Fruit fly (Drosophila melanogaster) whole organism, embryonic: ENCODE data around the gene GCC88.

Experiments used
- Blimp-1 ChIP-seq: fragments of 200-800 bp; sonication (Bioruptor generic); optimal IDR thresholded peaks from 3 replicates; lab custom pipeline; 2018; ENCODE audit warnings: missing biosample characterization, missing genetic modification characterization, mild to moderate bottlenecking, moderate library complexity, missing genetic modification reagents
- CG10321 ChIP-seq: fragments of 200-800 bp; sonication (Bioruptor generic); IDR thresholded peaks from 2 replicates; pipeline ENCODE4 v1.3.6; 2022; ENCODE audit warnings: missing biosample characterization, missing genetic modification characterization
- CG1233 ChIP-seq: fragments of 200-800 bp; sonication (Bioruptor generic); optimal IDR thresholded peaks from 4 replicates; lab custom pipeline; 2018; ENCODE audit warnings: missing biosample characterization, mild to moderate bottlenecking, missing genetic modification characterization
- CG13624 ChIP-seq: fragments of 200-800 bp; sonication (Bioruptor generic); optimal IDR thresholded peaks from 2 replicates; lab custom pipeline; 2016; ENCODE audit warnings: missing biosample characterization, missing genetic modification characterization
- CG14050 ChIP-seq: fragments of 200-800 bp; sonication (Bioruptor generic); IDR thresholded peaks from 3 replicates; pipeline ENCODE4 v1.3.6; 2022; ENCODE audit warnings: missing biosample characterization, missing genetic modification characterization
- CG14667 ChIP-seq: fragments of 200-800 bp; sonication (Bioruptor generic); IDR thresholded peaks from 2 replicates; pipeline ENCODE4 v1.3.6; 2022; ENCODE audit warnings: missing biosample characterization, missing genetic modification characterization
- CG1602 ChIP-seq: fragments of 200-800 bp; sonication (Bioruptor generic); optimal IDR thresholded peaks from 3 replicates; lab custom pipeline; 2016; ENCODE audit warnings: missing biosample characterization, missing genetic modification characterization
- CG1792 ChIP-seq: fragments of 200-800 bp; sonication (Bioruptor generic); optimal IDR thresholded peaks from 2 replicates; lab custom pipeline; 2016; ENCODE audit warnings: missing biosample characterization, missing genetic modification characterization
- CG1832 ChIP-seq: fragments of 200-800 bp; sonication (Bioruptor generic); optimal IDR thresholded peaks from 2 replicates; lab custom pipeline; 2017; ENCODE audit warnings: missing biosample characterization, mild to moderate bottlenecking, missing genetic modification characterization, inconsistent platforms
- CG32767 ChIP-seq: fragments of 200-800 bp; sonication (Bioruptor generic); IDR thresholded peaks from 2 replicates; pipeline ENCODE4 v1.3.6; 2022; ENCODE audit warnings: missing biosample characterization, missing genetic modification characterization
- CG34376 ChIP-seq: fragments of 200-800 bp; sonication (Bioruptor generic); optimal IDR thresholded peaks from 2 replicates; lab custom pipeline; 2018; ENCODE audit warnings: missing biosample characterization, mild to moderate bottlenecking, missing genetic modification characterization
- CG3847 ChIP-seq: fragments of 200-800 bp; sonication (Bioruptor generic); IDR thresholded peaks from 2 replicates; pipeline ENCODE4 v1.3.6; 2022; ENCODE audit warnings: missing biosample characterization, missing genetic modification characterization
- CG4617 ChIP-seq: fragments of 200-800 bp; sonication (Bioruptor generic); optimal IDR thresholded peaks from 3 replicates; lab custom pipeline; 2016; ENCODE audit warnings: missing biosample characterization, missing genetic modification characterization, borderline replicate concordance
- CG5245 ChIP-seq: fragments of 200-800 bp; sonication (Bioruptor generic); optimal IDR thresholded peaks from 3 replicates; lab custom pipeline; 2016; ENCODE audit warnings: missing biosample characterization, missing genetic modification characterization
- CG6175 ChIP-seq: fragments of 200-800 bp; sonication (Bioruptor generic); IDR thresholded peaks from 3 replicates; pipeline ENCODE4 v1.3.6; 2022; ENCODE audit warnings: missing biosample characterization, missing genetic modification characterization
- CG7839 ChIP-seq: fragments of 200-800 bp; sonication (Bioruptor generic); optimal IDR thresholded peaks from 3 replicates; lab custom pipeline; 2018; ENCODE audit warnings: missing biosample characterization, mild to moderate bottlenecking, missing genetic modification characterization, moderate library complexity
- CG7987 ChIP-seq: fragments of 200-800 bp; sonication (Bioruptor generic); optimal IDR thresholded peaks from 2 replicates; lab custom pipeline; 2018; ENCODE audit warnings: missing biosample characterization, mild to moderate bottlenecking, missing genetic modification characterization, moderate library complexity
- CG8290 ChIP-seq, 3 experiments: fragments of 200-800 bp; sonication (Bioruptor generic); optimal IDR thresholded peaks; 2 replicates each; lab custom pipeline; 2016 to 2019; ENCODE audit warnings: missing biosample characterization in 3 of 3, missing genetic modification characterization in 3 of 3, mild to moderate bottlenecking in 2 of 3, moderate library complexity in 1 of 3
- Dad ChIP-seq: fragments of 200-800 bp; sonication (Bioruptor generic); optimal IDR thresholded peaks from 3 replicates; lab custom pipeline; 2016; ENCODE audit warnings: missing biosample characterization, missing genetic modification characterization
- Doc2 ChIP-seq: fragments of 200-800 bp; sonication (Bioruptor generic); IDR thresholded peaks from 2 replicates; pipeline ENCODE4 v1.3.6; 2022; ENCODE audit warnings: missing biosample characterization, missing genetic modification characterization
- Drgx ChIP-seq: fragments of 200-800 bp; sonication (Bioruptor generic); IDR thresholded peaks from 2 replicates; pipeline ENCODE4 v1.3.6; 2022; ENCODE audit warnings: missing biosample characterization, missing genetic modification characterization
- Fer2 ChIP-seq: fragments of 200-800 bp; sonication (Bioruptor generic); optimal IDR thresholded peaks from 2 replicates; lab custom pipeline; 2018; ENCODE audit warnings: missing biosample characterization, mild to moderate bottlenecking, missing genetic modification characterization, moderate library complexity
- HmgZ ChIP-seq: fragments of 200-800 bp; sonication (Bioruptor generic); optimal IDR thresholded peaks from 2 replicates; lab custom pipeline; 2018; ENCODE audit warnings: missing biosample characterization, mild to moderate bottlenecking, missing genetic modification characterization
- MESR4 ChIP-seq: fragments of 200-800 bp; sonication (Bioruptor generic); optimal IDR thresholded peaks from 2 replicates; lab custom pipeline; 2018; ENCODE audit warnings: missing biosample characterization, mild to moderate bottlenecking, missing genetic modification characterization, moderate library complexity
- Max ChIP-seq: fragments of 200-800 bp; sonication (Bioruptor generic); optimal IDR thresholded peaks from 2 replicates; lab custom pipeline; 2016; ENCODE audit warnings: missing biosample characterization, mild to moderate bottlenecking, missing genetic modification characterization
- NFAT ChIP-seq: fragments of 200-800 bp; sonication (Bioruptor generic); IDR thresholded peaks from 2 replicates; pipeline ENCODE4 v1.3.6; 2022; ENCODE audit warnings: missing biosample characterization, missing genetic modification characterization
- Pdp1 ChIP-seq, 2 experiments: fragments of 200-800 bp; sonication (Bioruptor generic); optimal IDR thresholded peaks; 3 replicates each; lab custom pipeline; 2016; ENCODE audit warnings: missing biosample characterization in 2 of 2, missing genetic modification characterization in 2 of 2, mild to moderate bottlenecking in 1 of 2, moderate library complexity in 1 of 2
- Sox100B ChIP-seq: fragments of 200-800 bp; sonication (Bioruptor generic); optimal IDR thresholded peaks from 3 replicates; lab custom pipeline; 2018; ENCODE audit warnings: missing biosample characterization, mild to moderate bottlenecking, missing genetic modification characterization
- abd-A ChIP-seq: fragments of 200-800 bp; sonication (Bioruptor generic); optimal IDR thresholded peaks from 3 replicates; lab custom pipeline; 2019; ENCODE audit warnings: missing biosample characterization, mild to moderate bottlenecking, missing genetic modification characterization, moderate library complexity
- al ChIP-seq: fragments of 200-800 bp; sonication (Bioruptor generic); IDR thresholded peaks from 2 replicates; pipeline ENCODE4 v1.3.6; 2022; ENCODE audit warnings: missing biosample characterization, missing genetic modification characterization
- amos ChIP-seq: fragments of 200-800 bp; sonication (Bioruptor generic); IDR thresholded peaks from 2 replicates; pipeline ENCODE4 v1.3.6; 2022; ENCODE audit warnings: missing biosample characterization, missing genetic modification characterization; ENCODE audit not compliant: partially characterized antibody
- bcd ChIP-seq: fragments of 200-800 bp; sonication (Bioruptor generic); optimal IDR thresholded peaks from 2 replicates; lab custom pipeline; 2017; ENCODE audit warnings: missing biosample characterization, mild to moderate bottlenecking, missing genetic modification characterization
- caup ChIP-seq: fragments of 200-800 bp; sonication (Bioruptor generic); optimal IDR thresholded peaks from 3 replicates; lab custom pipeline; 2017; ENCODE audit warnings: missing biosample characterization, mild to moderate bottlenecking, missing genetic modification characterization, moderate library complexity; ENCODE audit not compliant: severe bottlenecking
- chinmo ChIP-seq: fragments of 200-800 bp; sonication (Bioruptor generic); IDR thresholded peaks from 4 replicates; pipeline ENCODE4 v1.3.6; 2022; ENCODE audit warnings: missing biosample characterization, missing genetic modification characterization; ENCODE audit not compliant: partially characterized antibody
- cwo ChIP-seq: fragments of 200-800 bp; sonication (Bioruptor generic); optimal IDR thresholded peaks from 3 replicates; lab custom pipeline; 2017; ENCODE audit warnings: missing biosample characterization, missing genetic modification characterization, mild to moderate bottlenecking, moderate library complexity, missing genetic modification reagents
- ftz-f1 ChIP-seq: fragments of 200-800 bp; sonication (Bioruptor generic); optimal IDR thresholded peaks from 2 replicates; lab custom pipeline; 2016; ENCODE audit warnings: missing biosample characterization, missing genetic modification characterization
- gce ChIP-seq: fragments of 200-800 bp; sonication (Bioruptor generic); IDR thresholded peaks from 3 replicates; pipeline ENCODE4 v1.3.6; 2022; ENCODE audit warnings: missing biosample characterization, missing genetic modification characterization
- grau ChIP-seq: fragments of 200-800 bp; optimal IDR thresholded peaks from 3 replicates; lab custom pipeline; 2019; ENCODE audit warnings: missing biosample characterization, mild to moderate bottlenecking, missing genetic modification characterization, moderate library complexity
- hb ChIP-seq: fragments of 200-800 bp; sonication (Bioruptor generic); IDR thresholded peaks from 3 replicates; pipeline ENCODE4 v1.3.6; 2022; ENCODE audit warnings: missing biosample characterization, missing genetic modification characterization; ENCODE audit not compliant: partially characterized antibody
- kah ChIP-seq: fragments of 200-800 bp; sonication (Bioruptor generic); optimal IDR thresholded peaks from 2 replicates; lab custom pipeline; 2018; ENCODE audit warnings: missing biosample characterization, mild to moderate bottlenecking, missing genetic modification characterization
- lab ChIP-seq: fragments of 200-800 bp; sonication (Bioruptor generic); optimal IDR thresholded peaks from 3 replicates; lab custom pipeline; 2017; ENCODE audit warnings: missing biosample characterization, missing genetic modification characterization, mild to moderate bottlenecking, moderate library complexity, missing genetic modification reagents
- mirr ChIP-seq: fragments of 200-800 bp; sonication (Bioruptor generic); optimal IDR thresholded peaks from 3 replicates; lab custom pipeline; 2018; ENCODE audit warnings: missing biosample characterization, mild to moderate bottlenecking, missing genetic modification characterization
- otp ChIP-seq: fragments of 200-800 bp; sonication (Bioruptor generic); IDR thresholded peaks from 3 replicates; pipeline ENCODE4, ENCODE4 v1.3.6; 2022; ENCODE audit warnings: missing biosample characterization, missing genetic modification characterization
- p53 ChIP-seq: fragments of 200-800 bp; sonication (Bioruptor generic); optimal IDR thresholded peaks from 2 replicates; lab custom pipeline; 2016; ENCODE audit warnings: missing biosample characterization, missing genetic modification characterization
- scrt ChIP-seq: fragments of 200-800 bp; sonication (Bioruptor generic); optimal IDR thresholded peaks from 2 replicates; lab custom pipeline; 2018; ENCODE audit warnings: missing biosample characterization, mild to moderate bottlenecking, missing genetic modification characterization, moderate library complexity
- slbo ChIP-seq: fragments of 200-800 bp; sonication (Bioruptor generic); IDR thresholded peaks from 2 replicates; pipeline ENCODE4 v1.3.6; 2022; ENCODE audit warnings: missing biosample characterization, missing genetic modification characterization
- toy ChIP-seq: fragments of 200-800 bp; sonication (Bioruptor generic); IDR thresholded peaks from 2 replicates; pipeline ENCODE4 v1.3.6; 2022; ENCODE audit warnings: missing biosample characterization, missing genetic modification characterization
- ttk ChIP-seq: fragments of 200-800 bp; sonication (Bioruptor generic); IDR thresholded peaks from 2 replicates; pipeline ENCODE4 v2.1.2; 2022; ENCODE audit warnings: missing biosample characterization, missing genetic modification characterization
- unpg ChIP-seq: fragments of 200-800 bp; sonication (Bioruptor generic); optimal IDR thresholded peaks from 3 replicates; lab custom pipeline; 2018; ENCODE audit warnings: missing biosample characterization, mild to moderate bottlenecking, missing genetic modification characterization, moderate library complexity

The GCC88 gene

dm6 chr3R:11198062-11198472 is 32.3 kb downstream of the GCC88 start (continued):
- TF ChIP-seq HmgZ (peak; percentile 52), CG10321 (peak; percentile 84), NFAT (peak; percentile 60; the same call in 1 of the 2 replicates), Doc2 (GFP tag; lab: Robert Waterston, UW) (no peak), CG14050 (GFP tag; lab: Robert Waterston, UW) (no peak), Dad (GFP tag; lab: Kevin White, UChicago) (peak; percentile 18), Fer2 (tag; lab: Kevin White, UChicago) (no peak), CG4617 (GFP tag; lab: Kevin White, UChicago) (no peak), amos (GFP tag; lab: Robert Waterston, UW) (no peak), p53 (GFP tag; lab: Kevin White, UChicago) (no peak), toy (GFP tag; lab: Robert Waterston, UW) (no peak), bcd (peak; percentile 12), ttk (GFP tag; lab: Robert Waterston, UW) (peak; percentile 52), grau (peak; percentile 15), Max (no peak), CG5245 (GFP tag; lab: Kevin White, UChicago) (no peak), scrt (GFP tag; lab: Kevin White, UChicago) (peak; percentile 56), CG1792 (GFP tag; lab: Kevin White, UChicago) (no peak), CG34376 (peak; percentile 36), CG8290 (GFP tag; optimal IDR thresholded peaks at IDR 0.05; lab: Kevin White, UChicago) (no peak), CG8290 (tag; optimal IDR thresholded peaks at IDR 0.05; lab: Kevin White, UChicago) (peak in 1 of 2 experiments; percentile 72), unpg (GFP tag; lab: Kevin White, UChicago) (no peak), CG7987 (GFP tag; lab: Kevin White, UChicago) (peak; percentile 23), otp (0 out of 3 replicates have a peak, but pooled peaks have one; percentile 8), CG1832 (GFP tag; lab: Kevin White, UChicago) (peak; percentile 76), CG6175 (0 out of 3 replicates have a peak, but pooled peaks have one; percentile 23), hb (GFP tag; lab: Robert Waterston, UW) (no peak), lab (GFP tag; lab: Kevin White, UChicago) (peak; percentile 45), Drgx (GFP tag; lab: Robert Waterston, UW) (peak; percentile 47; the same call in 1 of the 2 replicates), slbo (GFP tag; lab: Robert Waterston, UW) (peak; percentile 39), mirr (GFP tag; lab: Kevin White, UChicago) (peak; percentile 31), CG7839 (tag; lab: Kevin White, UChicago) (peak; percentile 34), kah (no peak), CG1602 (GFP tag; lab: Kevin White, UChicago) (no peak), CG13624 (GFP tag; lab: Kevin White, UChicago) (peak; percentile 12), caup (GFP tag; lab: Kevin White, UChicago) (peak; percentile 38), Pdp1 (GFP tag; optimal IDR thresholded peaks at IDR 0.05; lab: Kevin White, UChicago) (peak in 1 of 2 experiments; percentile 92), Sox100B (GFP tag; lab: Kevin White, UChicago) (no peak), Blimp-1 (GFP tag; lab: Kevin White, UChicago) (peak; percentile 15), CG3847 (GFP tag; lab: Robert Waterston, UW) (no peak), al (GFP tag; lab: Robert Waterston, UW) (no peak), gce (GFP tag; lab: Robert Waterston, UW) (no peak), chinmo (GFP tag; lab: Robert Waterston, UW) (peak; percentile 87; the same call in 1 of the 4 replicates), CG1233 (no peak), MESR4 (GFP tag; lab: Kevin White, UChicago) (no peak), CG14667 (GFP tag; lab: Robert Waterston, UW) (no peak), abd-A (tag; lab: Kevin White, UChicago) (peak; percentile 78), cwo (GFP tag; lab: Kevin White, UChicago) (peak; percentile 79), ftz-f1 (GFP tag; lab: Kevin White, UChicago) (peak; percentile 54), CG32767 (GFP tag; lab: Robert Waterston, UW) (no peak)
